Worm (Caenorhabditis elegans) whole organism, early embryonic: ENCODE data around the gene swp-1.

Experiments used
- F13C5.2 ChIP-seq: sonication (generic microtip); optimal IDR thresholded peaks from 2 replicates; lab custom pipeline; 2017; ENCODE audit warnings: mild to moderate bottlenecking, missing genetic modification characterization, inconsistent platforms, missing compliant biosample characterization
- aly-1 ChIP-seq: sonication (generic microtip); optimal IDR thresholded peaks from 2 replicates; lab custom pipeline; 2016; ENCODE audit warnings: missing genetic modification characterization, missing compliant biosample characterization
- ama-1 ChIP-seq: fragments of 150-350 bp; optimal IDR thresholded peaks from 2 replicates; lab custom pipeline; 2014
- ets-7 ChIP-seq: sonication (generic microtip); optimal IDR thresholded peaks from 2 replicates; lab custom pipeline; 2016; ENCODE audit warnings: missing genotype, missing genetic modification characterization, missing compliant biosample characterization
- hmbx-1 ChIP-seq: sonication (generic microtip); optimal IDR thresholded peaks from 2 replicates; lab custom pipeline; 2016; ENCODE audit warnings: mild to moderate bottlenecking, missing genetic modification characterization, missing compliant biosample characterization
- scrt-1 ChIP-seq: fragments of 200-800 bp; sonication (Bioruptor generic); IDR thresholded peaks from 2 replicates; pipeline ENCODE4 v1.3.6; 2022; ENCODE audit warnings: missing genetic modification characterization, missing compliant biosample characterization
- tbx-11 ChIP-seq: fragments of 200-800 bp; sonication (Bioruptor generic); IDR thresholded peaks from 2 replicates; pipeline ENCODE4 v1.3.6; 2022; ENCODE audit warnings: missing genetic modification characterization, missing compliant biosample characterization
- tra-4 ChIP-seq: sonication (generic microtip); optimal IDR thresholded peaks from 2 replicates; lab custom pipeline; 2017; ENCODE audit warnings: missing genetic modification characterization, missing compliant biosample characterization

ce11 chrIII:5692690-5693089, 12.6 kb downstream of the swp-1 start, which contains the start of the genes abi-1 and arle-14:
- TF ChIP-seq ama-1 (lab: Kevin White, UChicago) (no peak), F13C5.2 (peak; percentile 61), scrt-1 (GFP tag; lab: Robert Waterston, UW) (no peak), hmbx-1 (no peak), tra-4 (no peak), aly-1 (tag; lab: Kevin White, UChicago) (no peak), ets-7 (tag; lab: Kevin White, UChicago) (no peak), tbx-11 (no peak)
